Fruit fly (Drosophila melanogaster) whole organism, embryonic: ENCODE data around the gene RabGGTa.

Source experiments
- Atf-2 ChIP-seq: fragments of 200-800 bp; sonication (Bioruptor generic); optimal IDR thresholded peaks from 2 replicates; lab custom pipeline; 2016; ENCODE audit warnings: missing biosample characterization, missing genetic modification characterization
- Awh ChIP-seq: fragments of 200-800 bp; sonication (Bioruptor generic); IDR thresholded peaks from 2 replicates; pipeline ENCODE4, ENCODE4 v1.3.6; 2022; ENCODE audit warnings: missing biosample characterization, missing genetic modification characterization
- C15 ChIP-seq: fragments of 200-800 bp; sonication (Bioruptor generic); IDR thresholded peaks from 3 replicates; pipeline ENCODE4 v1.3.6; 2022; ENCODE audit warnings: missing biosample characterization, missing genetic modification characterization
- CG10321 ChIP-seq: fragments of 200-800 bp; sonication (Bioruptor generic); IDR thresholded peaks from 2 replicates; pipeline ENCODE4 v1.3.6; 2022; ENCODE audit warnings: missing biosample characterization, missing genetic modification characterization
- CG11723 ChIP-seq: fragments of 200-800 bp; sonication (Bioruptor generic); optimal IDR thresholded peaks from 2 replicates; lab custom pipeline; 2017; ENCODE audit warnings: missing biosample characterization, mild to moderate bottlenecking, missing genetic modification characterization
- CG12744 ChIP-seq: fragments of 200-800 bp; sonication (Bioruptor generic); optimal IDR thresholded peaks from 2 replicates; lab custom pipeline; 2016; ENCODE audit warnings: missing biosample characterization, missing genetic modification characterization
- CG12942 ChIP-seq: fragments of 200-800 bp; sonication (Bioruptor generic); optimal IDR thresholded peaks from 3 replicates; lab custom pipeline; 2016; ENCODE audit warnings: missing biosample characterization, missing genetic modification characterization
- CG16813 ChIP-seq: fragments of 200-800 bp; sonication (Bioruptor generic); IDR thresholded peaks from 3 replicates; pipeline ENCODE4 v1.3.6; 2022; ENCODE audit warnings: missing biosample characterization, missing genetic modification characterization; ENCODE audit not compliant: partially characterized antibody
- CG17912 ChIP-seq: fragments of 200-800 bp; sonication (Bioruptor generic); optimal IDR thresholded peaks from 2 replicates; lab custom pipeline; 2018; ENCODE audit warnings: missing biosample characterization, mild to moderate bottlenecking, missing genetic modification characterization
- CG1792 ChIP-seq: fragments of 200-800 bp; sonication (Bioruptor generic); optimal IDR thresholded peaks from 2 replicates; lab custom pipeline; 2016; ENCODE audit warnings: missing biosample characterization, missing genetic modification characterization
- CG18599 ChIP-seq: fragments of 200-800 bp; sonication (Bioruptor generic); optimal IDR thresholded peaks from 3 replicates; lab custom pipeline; 2017; ENCODE audit warnings: missing biosample characterization, missing genetic modification characterization, mild to moderate bottlenecking, moderate library complexity, missing genetic modification reagents
- CG30020 ChIP-seq: fragments of 200-800 bp; optimal IDR thresholded peaks from 2 replicates; lab custom pipeline; 2019; ENCODE audit warnings: missing biosample characterization, mild to moderate bottlenecking, missing genetic modification characterization, moderate library complexity
- CG31224 ChIP-seq: fragments of 200-800 bp; sonication (Bioruptor generic); IDR thresholded peaks from 2 replicates; pipeline ENCODE4 v1.3.6; 2022; ENCODE audit warnings: missing biosample characterization, missing genetic modification characterization
- CG3281 ChIP-seq: fragments of 200-800 bp; sonication (Bioruptor generic); optimal IDR thresholded peaks from 3 replicates; lab custom pipeline; 2017; ENCODE audit warnings: missing biosample characterization, mild to moderate bottlenecking, missing genetic modification characterization
- CG3838 ChIP-seq: fragments of 200-800 bp; sonication (Bioruptor generic); optimal IDR thresholded peaks from 3 replicates; lab custom pipeline; 2016; ENCODE audit warnings: missing biosample characterization, missing genetic modification characterization
- CG3847 ChIP-seq: fragments of 200-800 bp; sonication (Bioruptor generic); IDR thresholded peaks from 2 replicates; pipeline ENCODE4 v1.3.6; 2022; ENCODE audit warnings: missing biosample characterization, missing genetic modification characterization
- CG4424 ChIP-seq: fragments of 200-800 bp; sonication (Bioruptor generic); optimal IDR thresholded peaks from 3 replicates; lab custom pipeline; 2016; ENCODE audit warnings: missing biosample characterization, missing genetic modification characterization
- CG6683 ChIP-seq: fragments of 200-800 bp; sonication (Bioruptor generic); optimal IDR thresholded peaks from 2 replicates; lab custom pipeline; 2017; ENCODE audit warnings: missing biosample characterization, mild to moderate bottlenecking, missing genetic modification characterization, missing genetic modification reagents
- CG9215 ChIP-seq: fragments of 200-800 bp; sonication (Bioruptor generic); IDR thresholded peaks from 2 replicates; pipeline ENCODE4 v1.3.6; 2022; ENCODE audit warnings: missing biosample characterization, missing genetic modification characterization
- CG9932 ChIP-seq: fragments of 200-800 bp; sonication (Bioruptor generic); IDR thresholded peaks from 2 replicates; pipeline ENCODE4 v1.3.6; 2022; ENCODE audit warnings: missing biosample characterization, missing genetic modification characterization
- Dad ChIP-seq: fragments of 200-800 bp; sonication (Bioruptor generic); optimal IDR thresholded peaks from 3 replicates; lab custom pipeline; 2016; ENCODE audit warnings: missing biosample characterization, missing genetic modification characterization
- Deaf1 ChIP-seq: fragments of 200-800 bp; optimal IDR thresholded peaks from 3 replicates; lab custom pipeline; 2019; ENCODE audit warnings: missing biosample characterization, mild to moderate bottlenecking, missing genetic modification characterization, moderate library complexity
- Hey ChIP-seq: fragments of 200-800 bp; sonication (Bioruptor generic); optimal IDR thresholded peaks from 3 replicates; lab custom pipeline; 2018; ENCODE audit warnings: missing biosample characterization, mild to moderate bottlenecking, missing genetic modification characterization
- Hmr ChIP-seq: fragments of 200-800 bp; sonication (Bioruptor generic); optimal IDR thresholded peaks from 3 replicates; lab custom pipeline; 2017; ENCODE audit warnings: mild to moderate bottlenecking, missing biosample characterization, missing genetic modification reagents, missing genetic modification characterization
- Kr ChIP-seq: fragments of 200-800 bp; sonication (Bioruptor generic); optimal IDR thresholded peaks from 2 replicates; lab custom pipeline; 2017; ENCODE audit warnings: missing biosample characterization, mild to moderate bottlenecking, missing genetic modification characterization
- Lim3 ChIP-seq: fragments of 200-800 bp; sonication (Bioruptor generic); IDR thresholded peaks from 2 replicates; pipeline ENCODE4 v1.3.6; 2022; ENCODE audit warnings: missing biosample characterization, missing genetic modification characterization
- Lpt ChIP-seq: fragments of >200 bp; optimal IDR thresholded peaks from 2 replicates; lab custom pipeline; 2018; ENCODE audit warnings: missing biosample characterization, missing genetic modification characterization
- Nf-YB ChIP-seq: fragments of 200-800 bp; sonication (Bioruptor generic); optimal IDR thresholded peaks from 3 replicates; lab custom pipeline; 2019; ENCODE audit warnings: missing biosample characterization, mild to moderate bottlenecking, missing genetic modification characterization, moderate library complexity
- NfI ChIP-seq: fragments of 200-800 bp; sonication (Bioruptor generic); optimal IDR thresholded peaks from 3 replicates; lab custom pipeline; 2018; ENCODE audit warnings: missing biosample characterization, mild to moderate bottlenecking, missing genetic modification characterization, moderate library complexity
- Ptx1 ChIP-seq: fragments of 200-800 bp; sonication (Bioruptor generic); IDR thresholded peaks from 2 replicates; pipeline ENCODE4 v1.3.6; 2022; ENCODE audit warnings: missing biosample characterization, missing genetic modification characterization
- Trl ChIP-seq, 3 experiments: fragments of >200 bp in 2 of 3; fragments of 200-800 bp in 1 of 3; sonication (Bioruptor generic) in 1 of 3; optimal IDR thresholded peaks; 2 replicates in 1 of 3; 3 replicates in 2 of 3; lab custom pipeline; 2016 to 2017; ENCODE audit warnings: missing biosample characterization in 1 of 3, missing genetic modification characterization in 1 of 3
- ab ChIP-seq: fragments of 200-800 bp; sonication (Bioruptor generic); optimal IDR thresholded peaks from 2 replicates; lab custom pipeline; 2016; ENCODE audit warnings: missing biosample characterization, missing genetic modification characterization
- ap ChIP-seq: fragments of 200-800 bp; sonication (Bioruptor generic); IDR thresholded peaks from 2 replicates; pipeline ENCODE4 v1.3.6; 2022; ENCODE audit warnings: missing biosample characterization, missing genetic modification characterization
- az2 ChIP-seq: fragments of 200-800 bp; sonication (Bioruptor generic); optimal IDR thresholded peaks from 3 replicates; lab custom pipeline; 2016; ENCODE audit warnings: missing biosample characterization, missing genetic modification characterization
- bowl ChIP-seq: fragments of 200-800 bp; sonication (Bioruptor generic); IDR thresholded peaks from 2 replicates; pipeline ENCODE4 v1.3.6; 2022; ENCODE audit warnings: missing biosample characterization, missing genetic modification characterization
- btn ChIP-seq: fragments of 200-800 bp; sonication (Bioruptor generic); optimal IDR thresholded peaks from 2 replicates; lab custom pipeline; 2016; ENCODE audit warnings: missing biosample characterization, missing genetic modification characterization
- cato ChIP-seq: fragments of 200-800 bp; sonication (Bioruptor generic); optimal IDR thresholded peaks from 2 replicates; lab custom pipeline; 2016; ENCODE audit warnings: missing biosample characterization, missing genetic modification characterization, borderline replicate concordance
- dan ChIP-seq: fragments of 200-800 bp; sonication (Bioruptor generic); IDR thresholded peaks from 2 replicates; pipeline ENCODE4 v1.3.6; 2022; ENCODE audit warnings: missing biosample characterization, missing genetic modification characterization
- lbe ChIP-seq: fragments of 200-800 bp; sonication (Bioruptor generic); optimal IDR thresholded peaks from 2 replicates; lab custom pipeline; 2016; ENCODE audit warnings: missing biosample characterization, mild to moderate bottlenecking, missing genetic modification characterization
- lilli ChIP-seq: fragments of 200-800 bp; sonication (Bioruptor generic); optimal IDR thresholded peaks from 3 replicates; lab custom pipeline; 2016; ENCODE audit warnings: missing biosample characterization, missing genetic modification characterization
- nerfin-1 ChIP-seq: fragments of 200-800 bp; sonication (Bioruptor generic); optimal IDR thresholded peaks from 3 replicates; lab custom pipeline; 2019; ENCODE audit warnings: missing biosample characterization, mild to moderate bottlenecking, missing genetic modification characterization, moderate library complexity
- nmo ChIP-seq: fragments of 200-800 bp; sonication (Bioruptor generic); optimal IDR thresholded peaks from 2 replicates; lab custom pipeline; 2018; ENCODE audit warnings: missing biosample characterization, mild to moderate bottlenecking, missing genetic modification characterization, moderate library complexity
- oc ChIP-seq: fragments of 200-800 bp; sonication (Bioruptor generic); optimal IDR thresholded peaks from 2 replicates; lab custom pipeline; 2018; ENCODE audit warnings: missing biosample characterization, mild to moderate bottlenecking, missing genetic modification characterization, moderate library complexity
- pb ChIP-seq: fragments of 200-800 bp; sonication (Bioruptor generic); optimal IDR thresholded peaks from 3 replicates; lab custom pipeline; 2016; ENCODE audit warnings: missing biosample characterization, missing genetic modification characterization
- pnt ChIP-seq: fragments of 200-800 bp; sonication (Bioruptor generic); optimal IDR thresholded peaks from 3 replicates; lab custom pipeline; 2016; ENCODE audit warnings: missing biosample characterization, missing genetic modification characterization
- row ChIP-seq: fragments of 200-800 bp; sonication (Bioruptor generic); IDR thresholded peaks from 3 replicates; pipeline ENCODE4 v1.3.6; 2022; ENCODE audit warnings: missing biosample characterization, missing genetic modification characterization
- run ChIP-seq: fragments of 200-800 bp; sonication (Bioruptor generic); optimal IDR thresholded peaks from 3 replicates; lab custom pipeline; 2018; ENCODE audit warnings: missing biosample characterization, mild to moderate bottlenecking, missing genetic modification characterization
- schlank ChIP-seq: fragments of 200-800 bp; sonication (Bioruptor generic); optimal IDR thresholded peaks from 2 replicates; lab custom pipeline; 2018; ENCODE audit warnings: missing biosample characterization, mild to moderate bottlenecking, missing genetic modification characterization
- sd ChIP-seq: fragments of 200-800 bp; sonication (Bioruptor generic); optimal IDR thresholded peaks from 3 replicates; lab custom pipeline; 2018; ENCODE audit warnings: missing biosample characterization, mild to moderate bottlenecking, missing genetic modification characterization, moderate library complexity
- sima ChIP-seq: fragments of 200-800 bp; sonication (Bioruptor generic); optimal IDR thresholded peaks from 2 replicates; lab custom pipeline; 2016; ENCODE audit warnings: missing biosample characterization, missing genetic modification characterization
- trh ChIP-seq: fragments of 200-800 bp; sonication (Bioruptor generic); optimal IDR thresholded peaks from 2 replicates; lab custom pipeline; 2016; ENCODE audit warnings: missing biosample characterization, missing genetic modification characterization
- tup ChIP-seq: fragments of 200-800 bp; sonication (Bioruptor generic); optimal IDR thresholded peaks from 2 replicates; lab custom pipeline; 2016; ENCODE audit warnings: missing biosample characterization, mild to moderate bottlenecking, missing genetic modification characterization, moderate library complexity

The RabGGTa gene

dm6 chr3R:5125832-5126231 lies 2.1 kb upstream of the RabGGTa start (continued):
- TF ChIP-seq C15 (GFP tag; lab: Robert Waterston, UW) (no peak), ap (GFP tag; lab: Robert Waterston, UW) (no peak), CG9932 (no peak), Nf-YB (GFP tag; lab: Kevin White, UChicago) (no peak), Lim3 (GFP tag; lab: Robert Waterston, UW) (no peak), Dad (GFP tag; lab: Kevin White, UChicago) (no peak), sima (GFP tag; lab: Kevin White, UChicago) (no peak), Lpt (GFP tag; lab: Kevin White, UChicago) (no peak), lbe (GFP tag; lab: Kevin White, UChicago) (no peak), Ptx1 (GFP tag; lab: Robert Waterston, UW) (no peak), run (tag; lab: Kevin White, UChicago) (peak; percentile 27), trh (GFP tag; lab: Kevin White, UChicago) (no peak), tup (GFP tag; lab: Kevin White, UChicago) (no peak), cato (GFP tag; lab: Kevin White, UChicago) (no peak), schlank (tag; lab: Kevin White, UChicago) (no peak), nmo (GFP tag; lab: Kevin White, UChicago) (no peak), pnt (no peak), row (GFP tag; lab: Robert Waterston, UW) (no peak), sd (tag; lab: Kevin White, UChicago) (no peak), CG17912 (GFP tag; lab: Kevin White, UChicago) (no peak), Kr (GFP tag; lab: Kevin White, UChicago) (peak; percentile 67), CG3281 (GFP tag; lab: Kevin White, UChicago) (no peak), CG6683 (GFP tag; lab: Kevin White, UChicago) (no peak), az2 (GFP tag; lab: Kevin White, UChicago) (no peak), Atf-2 (GFP tag; lab: Kevin White, UChicago) (no peak), nerfin-1 (tag; lab: Kevin White, UChicago) (peak; percentile 15), CG11723 (GFP tag; lab: Kevin White, UChicago) (no peak), CG1792 (GFP tag; lab: Kevin White, UChicago) (no peak), lilli (GFP tag; lab: Kevin White, UChicago) (no peak), CG12744 (GFP tag; lab: Kevin White, UChicago) (no peak), CG4424 (GFP tag; lab: Kevin White, UChicago) (no peak), oc (tag; lab: Kevin White, UChicago) (peak; percentile 60), CG12942 (no peak), CG3838 (GFP tag; lab: Kevin White, UChicago) (no peak), CG9215 (GFP tag; lab: Robert Waterston, UW) (no peak), btn (GFP tag; lab: Kevin White, UChicago) (no peak), Deaf1 (tag; lab: Kevin White, UChicago) (peak; percentile 64), Hmr (GFP tag; lab: Kevin White, UChicago) (no peak)

- TF ChIP-seq bowl, result no peak
- TF ChIP-seq CG3847 (GFP tag; lab: Robert Waterston, UW), result peak; percentile 70
- peak; percentile 69 for TF ChIP-seq row (GFP tag; lab: Robert Waterston, UW)
- no peak for TF ChIP-seq dan (GFP tag; lab: Robert Waterston, UW)
- peak; percentile 37 for TF ChIP-seq CG18599 (GFP tag; lab: Kevin White, UChicago)
- no peak for TF ChIP-seq Trl (optimal IDR thresholded peaks at IDR 0.05; lab: Kevin White, UChicago)
- peak; percentile 70 for TF ChIP-seq Trl (GFP tag; optimal IDR thresholded peaks at IDR 0.05; lab: Kevin White, UChicago)
- TF ChIP-seq NfI, result peak; percentile 68
- TF ChIP-seq CG30020 (tag; lab: Kevin White, UChicago), result peak; percentile 15
- TF ChIP-seq ab (GFP tag; lab: Kevin White, UChicago), result peak; percentile 36
- TF ChIP-seq Awh (GFP tag; lab: Robert Waterston, UW), result peak; percentile 60; the same call in 1 of the 2 replicates
- peak; percentile 41; the same call in 1 of the 3 replicates for TF ChIP-seq CG16813 (GFP tag; lab: Robert Waterston, UW)
- TF ChIP-seq CG31224 (GFP tag; lab: Robert Waterston, UW), result no peak
- peak; percentile 51 for TF ChIP-seq pb (GFP tag; lab: Kevin White, UChicago)
- peak; percentile 81 for TF ChIP-seq pnt
- TF ChIP-seq Hey (tag; lab: Kevin White, UChicago), result no peak
- no peak for TF ChIP-seq CG10321 (GFP tag; lab: Robert Waterston, UW)
These were observed 1.0 kb upstream of the RabGGTa start for dm6 chr3R:5126884-5127283.
